Fruit fly (Drosophila melanogaster) whole organism, embryonic: ENCODE data around the gene axo.

Experiments used
- Ada2b ChIP-seq: fragments of 200-800 bp; sonication (Bioruptor generic); IDR thresholded peaks from 2 replicates; pipeline ENCODE4 v1.3.6; 2022; ENCODE audit warnings: missing biosample characterization, missing genetic modification characterization
- Atf6 ChIP-seq: fragments of 200-800 bp; sonication (Bioruptor generic); IDR thresholded peaks from 2 replicates; pipeline ENCODE4 v1.3.6; 2022; ENCODE audit warnings: missing biosample characterization, missing genetic modification characterization
- Bteb2 ChIP-seq: fragments of 200-800 bp; sonication (Bioruptor generic); optimal IDR thresholded peaks from 2 replicates; lab custom pipeline; 2016; ENCODE audit warnings: missing biosample characterization, missing genetic modification characterization
- CG1024 ChIP-seq: fragments of 200-800 bp; sonication (Bioruptor generic); IDR thresholded peaks from 2 replicates; pipeline ENCODE4 v1.3.6; 2022; ENCODE audit warnings: missing biosample characterization, missing genetic modification characterization
- CG10543 ChIP-seq: fragments of 200-800 bp; sonication (Bioruptor generic); optimal IDR thresholded peaks from 3 replicates; lab custom pipeline; 2017; ENCODE audit warnings: missing biosample characterization, mild to moderate bottlenecking, missing genetic modification characterization, moderate library complexity
- CG11247 ChIP-seq: fragments of 200-800 bp; sonication (Bioruptor generic); IDR thresholded peaks from 2 replicates; pipeline ENCODE4 v1.3.6; 2022; ENCODE audit warnings: missing biosample characterization, missing genetic modification characterization
- CG11695 ChIP-seq: fragments of 200-800 bp; sonication (Bioruptor generic); IDR thresholded peaks from 3 replicates; pipeline ENCODE4 v1.3.6; 2022; ENCODE audit warnings: missing biosample characterization, missing genetic modification characterization
- CG12299 ChIP-seq: fragments of 200-800 bp; sonication (Bioruptor generic); optimal IDR thresholded peaks from 2 replicates; lab custom pipeline; 2018; ENCODE audit warnings: missing biosample characterization, mild to moderate bottlenecking, missing genetic modification characterization
- CG14667 ChIP-seq: fragments of 200-800 bp; sonication (Bioruptor generic); IDR thresholded peaks from 2 replicates; pipeline ENCODE4 v1.3.6; 2022; ENCODE audit warnings: missing biosample characterization, missing genetic modification characterization
- CG15073 ChIP-seq: fragments of 200-800 bp; sonication (Bioruptor generic); optimal IDR thresholded peaks from 2 replicates; lab custom pipeline; 2016; ENCODE audit warnings: missing biosample characterization, missing genetic modification characterization
- CG16813 ChIP-seq: fragments of 200-800 bp; sonication (Bioruptor generic); IDR thresholded peaks from 3 replicates; pipeline ENCODE4 v1.3.6; 2022; ENCODE audit warnings: missing biosample characterization, missing genetic modification characterization; ENCODE audit not compliant: partially characterized antibody
- CG17612 ChIP-seq: fragments of 200-800 bp; sonication (Bioruptor generic); IDR thresholded peaks from 2 replicates; pipeline ENCODE4 v1.3.6; 2022; ENCODE audit warnings: missing biosample characterization, missing genetic modification characterization
- CG2678 ChIP-seq: fragments of 200-800 bp; sonication (Bioruptor generic); optimal IDR thresholded peaks from 3 replicates; lab custom pipeline; 2019; ENCODE audit warnings: missing biosample characterization, mild to moderate bottlenecking, missing genetic modification characterization, moderate library complexity
- CG2875 ChIP-seq: fragments of 200-800 bp; sonication (Bioruptor generic); optimal IDR thresholded peaks from 2 replicates; lab custom pipeline; 2017; ENCODE audit warnings: missing biosample characterization, mild to moderate bottlenecking, missing genetic modification characterization, missing genetic modification reagents
- CG30403 ChIP-seq: fragments of 200-800 bp; sonication (Bioruptor generic); optimal IDR thresholded peaks from 3 replicates; lab custom pipeline; 2016; ENCODE audit warnings: missing biosample characterization, missing genetic modification characterization
- CG32772 ChIP-seq: fragments of 200-800 bp; sonication (Bioruptor generic); IDR thresholded peaks from 2 replicates; pipeline ENCODE4 v1.3.6; 2022; ENCODE audit warnings: missing biosample characterization, missing genetic modification characterization
- CG3726 ChIP-seq: fragments of 200-800 bp; sonication (Bioruptor generic); IDR thresholded peaks from 3 replicates; pipeline ENCODE4, ENCODE4 v1.3.6; 2022; ENCODE audit warnings: missing biosample characterization, missing genetic modification characterization
- CG4424 ChIP-seq: fragments of 200-800 bp; sonication (Bioruptor generic); optimal IDR thresholded peaks from 3 replicates; lab custom pipeline; 2016; ENCODE audit warnings: missing biosample characterization, missing genetic modification characterization
- CG4820 ChIP-seq: fragments of 200-800 bp; sonication (Bioruptor generic); optimal IDR thresholded peaks from 3 replicates; lab custom pipeline; 2016; ENCODE audit warnings: missing biosample characterization, missing genetic modification characterization
- CG5245 ChIP-seq: fragments of 200-800 bp; sonication (Bioruptor generic); optimal IDR thresholded peaks from 3 replicates; lab custom pipeline; 2016; ENCODE audit warnings: missing biosample characterization, missing genetic modification characterization
- CG6175 ChIP-seq: fragments of 200-800 bp; sonication (Bioruptor generic); IDR thresholded peaks from 3 replicates; pipeline ENCODE4 v1.3.6; 2022; ENCODE audit warnings: missing biosample characterization, missing genetic modification characterization
- CG7357 ChIP-seq: fragments of 200-800 bp; sonication (Bioruptor generic); IDR thresholded peaks from 3 replicates; pipeline ENCODE4 v1.3.6; 2022; ENCODE audit warnings: missing biosample characterization, missing genetic modification characterization
- CG7372 ChIP-seq: fragments of 200-800 bp; sonication (Bioruptor generic); IDR thresholded peaks from 2 replicates; pipeline ENCODE4 v1.3.6; 2022; ENCODE audit warnings: missing biosample characterization, missing genetic modification characterization
- D ChIP-seq, 2 experiments: fragments of 200-800 bp in 1 of 2; fragments of >200 bp in 1 of 2; sonication (Bioruptor generic) in 1 of 2; optimal IDR thresholded peaks; 2 replicates in 1 of 2; 3 replicates in 1 of 2; lab custom pipeline; 2017; ENCODE audit warnings: mild to moderate bottlenecking in 1 of 2, missing biosample characterization in 1 of 2, missing genetic modification characterization in 1 of 2, missing genetic modification reagents in 1 of 2
- D19B ChIP-seq: fragments of 200-800 bp; sonication (Bioruptor generic); optimal IDR thresholded peaks from 2 replicates; lab custom pipeline; 2017; ENCODE audit warnings: missing biosample characterization, mild to moderate bottlenecking, missing genetic modification characterization
- Dbx ChIP-seq: fragments of 200-800 bp; sonication (Bioruptor generic); IDR thresholded peaks from 3 replicates; pipeline ENCODE4 v1.3.6; 2022; ENCODE audit warnings: missing biosample characterization, missing genetic modification characterization
- Dip2 ChIP-seq: fragments of 200-800 bp; sonication (Bioruptor generic); IDR thresholded peaks from 2 replicates; pipeline ENCODE4 v1.3.6; 2022; ENCODE audit warnings: missing biosample characterization, missing genetic modification characterization
- Dref ChIP-seq: fragments of 200-800 bp; sonication (Bioruptor generic); IDR thresholded peaks from 2 replicates; pipeline ENCODE4 v1.3.6; 2022; ENCODE audit warnings: missing biosample characterization, missing genetic modification characterization
- Gsc ChIP-seq: fragments of 200-800 bp; sonication (Bioruptor generic); IDR thresholded peaks from 2 replicates; pipeline ENCODE4 v1.3.6; 2022; ENCODE audit warnings: missing biosample characterization, missing genetic modification characterization
- HmgD ChIP-seq: fragments of 200-800 bp; sonication (Bioruptor generic); optimal IDR thresholded peaks from 3 replicates; lab custom pipeline; 2016; ENCODE audit warnings: missing biosample characterization, missing genetic modification characterization
- Hr3 ChIP-seq: fragments of 200-800 bp; sonication (Bioruptor generic); optimal IDR thresholded peaks from 3 replicates; lab custom pipeline; 2016; ENCODE audit warnings: missing biosample characterization, missing genetic modification characterization
- NK7.1 ChIP-seq: fragments of 200-800 bp; sonication (Bioruptor generic); optimal IDR thresholded peaks from 3 replicates; lab custom pipeline; 2016; ENCODE audit warnings: missing biosample characterization, missing genetic modification characterization
- Nf-YA ChIP-seq: fragments of 200-800 bp; sonication (Bioruptor generic); IDR thresholded peaks from 2 replicates; pipeline ENCODE4 v1.3.6; 2022; ENCODE audit warnings: missing biosample characterization, missing genetic modification characterization
- Pdp1 ChIP-seq, 2 experiments: fragments of 200-800 bp; sonication (Bioruptor generic); optimal IDR thresholded peaks; 3 replicates each; lab custom pipeline; 2016; ENCODE audit warnings: missing biosample characterization in 2 of 2, missing genetic modification characterization in 2 of 2, mild to moderate bottlenecking in 1 of 2, moderate library complexity in 1 of 2
- Sox100B ChIP-seq: fragments of 200-800 bp; sonication (Bioruptor generic); optimal IDR thresholded peaks from 3 replicates; lab custom pipeline; 2018; ENCODE audit warnings: missing biosample characterization, mild to moderate bottlenecking, missing genetic modification characterization
- Spps ChIP-seq: fragments of 200-800 bp; sonication (Bioruptor generic); optimal IDR thresholded peaks from 2 replicates; lab custom pipeline; 2018; ENCODE audit warnings: missing biosample characterization, mild to moderate bottlenecking, missing genetic modification characterization
- Sry-δ ChIP-seq: fragments of 200-800 bp; sonication (Bioruptor generic); optimal IDR thresholded peaks from 2 replicates; lab custom pipeline; 2016; ENCODE audit warnings: missing biosample characterization, missing genetic modification characterization
- ase ChIP-seq: fragments of 200-800 bp; sonication (Bioruptor generic); IDR thresholded peaks from 3 replicates; pipeline ENCODE4 v1.3.6; 2022; ENCODE audit warnings: missing biosample characterization, missing genetic modification characterization
- bab2 ChIP-seq: fragments of 200-800 bp; sonication (Bioruptor generic); optimal IDR thresholded peaks from 2 replicates; lab custom pipeline; 2016; ENCODE audit warnings: missing biosample characterization, missing genetic modification characterization
- br ChIP-seq: fragments of >200 bp; optimal IDR thresholded peaks from 2 replicates; lab custom pipeline; 2017
- cad ChIP-seq: fragments of >200 bp; optimal IDR thresholded peaks from 2 replicates; lab custom pipeline; 2017; ENCODE audit warnings: missing biosample characterization, missing genetic modification characterization
- crp ChIP-seq, 2 experiments: fragments of 200-800 bp; sonication (Bioruptor generic); optimal IDR thresholded peaks; 2 replicates in 1 of 2; 3 replicates in 1 of 2; lab custom pipeline; 2017; ENCODE audit warnings: missing biosample characterization in 2 of 2, missing genetic modification characterization in 2 of 2, mild to moderate bottlenecking in 1 of 2, moderate library complexity in 1 of 2
- gem ChIP-seq: fragments of 200-800 bp; sonication (Bioruptor generic); optimal IDR thresholded peaks from 2 replicates; lab custom pipeline; 2019; ENCODE audit warnings: missing biosample characterization, mild to moderate bottlenecking, missing genetic modification characterization, moderate library complexity
- lmd ChIP-seq: fragments of 200-800 bp; sonication (Bioruptor generic); IDR thresholded peaks from 2 replicates; pipeline ENCODE4 v1.3.6; 2022; ENCODE audit warnings: missing biosample characterization, missing genetic modification characterization
- oc ChIP-seq: fragments of 200-800 bp; sonication (Bioruptor generic); optimal IDR thresholded peaks from 2 replicates; lab custom pipeline; 2018; ENCODE audit warnings: missing biosample characterization, mild to moderate bottlenecking, missing genetic modification characterization, moderate library complexity
- sd ChIP-seq: fragments of 200-800 bp; sonication (Bioruptor generic); optimal IDR thresholded peaks from 3 replicates; lab custom pipeline; 2018; ENCODE audit warnings: missing biosample characterization, mild to moderate bottlenecking, missing genetic modification characterization, moderate library complexity
- sima ChIP-seq: fragments of 200-800 bp; sonication (Bioruptor generic); optimal IDR thresholded peaks from 2 replicates; lab custom pipeline; 2016; ENCODE audit warnings: missing biosample characterization, missing genetic modification characterization
- sqz ChIP-seq: fragments of 200-800 bp; sonication (Bioruptor generic); optimal IDR thresholded peaks from 3 replicates; lab custom pipeline; 2018; ENCODE audit warnings: missing biosample characterization, mild to moderate bottlenecking, missing genetic modification characterization
- tll ChIP-seq, 2 experiments: fragments of 200-800 bp in 1 of 2; fragments of >200 bp in 1 of 2; sonication (Bioruptor generic) in 1 of 2; optimal IDR thresholded peaks; 2 replicates each; lab custom pipeline; 2017 to 2019; ENCODE audit warnings: missing biosample characterization in 2 of 2, missing genetic modification characterization in 2 of 2, mild to moderate bottlenecking in 1 of 2, moderate library complexity in 1 of 2
- tna ChIP-seq: fragments of 200-800 bp; sonication (Bioruptor generic); IDR thresholded peaks from 2 replicates; pipeline ENCODE4 v1.3.6; 2022; ENCODE audit warnings: missing biosample characterization, missing genetic modification characterization; ENCODE audit not compliant: partially characterized antibody
- ttk ChIP-seq: fragments of 200-800 bp; sonication (Bioruptor generic); IDR thresholded peaks from 2 replicates; pipeline ENCODE4 v2.1.2; 2022; ENCODE audit warnings: missing biosample characterization, missing genetic modification characterization

axo gene

DNA sequence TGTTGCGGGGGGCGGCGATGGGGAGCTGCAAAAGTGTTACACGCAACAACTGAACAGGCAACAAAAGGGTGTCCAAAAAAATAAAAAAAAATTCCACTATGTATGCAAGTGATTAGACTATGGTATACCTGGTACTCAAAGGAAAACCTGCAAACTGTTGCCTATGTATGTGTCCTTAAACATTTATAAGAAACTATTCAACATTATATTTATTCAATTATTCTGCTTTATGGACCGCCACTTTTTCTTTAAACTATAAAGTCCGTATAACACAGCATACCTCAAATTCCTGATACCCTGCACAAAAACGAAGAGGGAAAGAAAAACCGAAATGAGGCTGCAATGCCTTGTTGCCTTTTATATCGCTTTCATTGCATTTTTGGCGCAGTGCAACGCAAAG, 79.5 kb downstream of the axo start (continued):
- TF ChIP-seq Nf-YA (GFP tag; lab: Robert Waterston, UW) = peak; percentile 52; the same call in 1 of the 2 replicates
- peak; percentile 50 for TF ChIP-seq Hr3 (GFP tag; lab: Kevin White, UChicago)
- no peak for TF ChIP-seq D (optimal IDR thresholded peaks at IDR 0.05; lab: Kevin White, UChicago)
- peak; percentile 69 for TF ChIP-seq D (GFP tag; optimal IDR thresholded peaks at IDR 0.05; lab: Kevin White, UChicago)
- peak; percentile 30 for TF ChIP-seq CG5245 (GFP tag; lab: Kevin White, UChicago)
- no peak for TF ChIP-seq crp (GFP tag; optimal IDR thresholded peaks at IDR 0.05; lab: Kevin White, UChicago)
- TF ChIP-seq Pdp1 (GFP tag; optimal IDR thresholded peaks at IDR 0.05; lab: Kevin White, UChicago) = peak in 1 of 2 experiments; percentile 15
- 0 out of 2 replicates have a peak, but pooled peaks have one; percentile 39 for TF ChIP-seq CG7372 (GFP tag; lab: Robert Waterston, UW)
- TF ChIP-seq ase = peak; percentile 54; the same call in 1 of the 3 replicates
- peak; percentile 9 for TF ChIP-seq sqz (GFP tag; lab: Kevin White, UChicago)
- 0 out of 3 replicates have a peak, but pooled peaks have one; percentile 20 for TF ChIP-seq CG11695
- no peak for TF ChIP-seq CG12299 (tag; lab: Kevin White, UChicago)
- TF ChIP-seq sima (GFP tag; lab: Kevin White, UChicago) = no peak
- no peak for TF ChIP-seq CG10543
- no peak for TF ChIP-seq Sry-δ
- TF ChIP-seq CG11247 (GFP tag; lab: Robert Waterston, UW) = peak; percentile 62
- TF ChIP-seq CG16813 (GFP tag; lab: Robert Waterston, UW) = no peak
- TF ChIP-seq ttk (GFP tag; lab: Robert Waterston, UW) = peak; percentile 73
- TF ChIP-seq CG7357 (GFP tag; lab: Robert Waterston, UW) = peak; percentile 50; the same call in 1 of the 3 replicates
- peak; percentile 15 for TF ChIP-seq CG2875 (GFP tag; lab: Kevin White, UChicago)
- 0 out of 2 replicates have a peak, but pooled peaks have one; percentile 9 for TF ChIP-seq Atf6
- TF ChIP-seq Dref (GFP tag; lab: Robert Waterston, UW) = no peak
- no peak for TF ChIP-seq bab2 (GFP tag; lab: Kevin White, UChicago)
- peak; percentile 55 for TF ChIP-seq D19B
- TF ChIP-seq CG1024 (GFP tag; lab: Robert Waterston, UW) = peak; percentile 64
- no peak for TF ChIP-seq HmgD (GFP tag; lab: Kevin White, UChicago)
- peak; percentile 50; the same call in 1 of the 2 replicates for TF ChIP-seq Gsc (GFP tag; lab: Robert Waterston, UW)
- no peak for TF ChIP-seq tll (GFP tag; optimal IDR thresholded peaks at IDR 0.05; lab: Kevin White, UChicago)
- no peak for TF ChIP-seq Bteb2 (GFP tag; lab: Kevin White, UChicago)
- peak; percentile 9 for TF ChIP-seq CG30403 (GFP tag; lab: Kevin White, UChicago)
- no peak for TF ChIP-seq Dbx (GFP tag; lab: Robert Waterston, UW)
- no peak for TF ChIP-seq CG15073
- TF ChIP-seq Sox100B = peak; percentile 29
- TF ChIP-seq CG17612 (GFP tag; lab: Robert Waterston, UW) = no peak
- peak; percentile 52 for TF ChIP-seq CG14667 (GFP tag; lab: Robert Waterston, UW)
- TF ChIP-seq lmd (GFP tag; lab: Robert Waterston, UW) = peak; percentile 78
- TF ChIP-seq CG4820 = peak; percentile 65
- 0 out of 3 replicates have a peak, but pooled peaks have one; percentile 55 for TF ChIP-seq CG3726 (GFP tag; lab: Robert Waterston, UW)
- TF ChIP-seq Spps = peak; percentile 24
- TF ChIP-seq CG4424 = peak; percentile 59
- peak; percentile 79 for TF ChIP-seq Ada2b (GFP tag; lab: Robert Waterston, UW)
- TF ChIP-seq CG2678 = peak; percentile 34
- TF ChIP-seq oc (tag; lab: Kevin White, UChicago) = peak; percentile 8
- peak; percentile 71 for TF ChIP-seq CG32772 (GFP tag; lab: Robert Waterston, UW)
- no peak for TF ChIP-seq br (lab: Kevin White, UChicago)
- TF ChIP-seq tna = no peak
- no peak for TF ChIP-seq cad (GFP tag; lab: Kevin White, UChicago)
- TF ChIP-seq Dip2 (GFP tag; lab: Robert Waterston, UW) = no peak
- peak; percentile 6 for TF ChIP-seq sd
- TF ChIP-seq gem (tag; lab: Kevin White, UChicago) = peak; percentile 67
- TF ChIP-seq NK7.1 (GFP tag; lab: Kevin White, UChicago) = no peak
- no peak for TF ChIP-seq CG6175
